Worm (Caenorhabditis elegans) whole organism, mixed stage, embryonic: Measurements from ENCODE around the gene K09E4.3.

Experiments
- blmp-1 ChIP-seq: fragments of 150-350 bp; optimal IDR thresholded peaks from 2 replicates; lab custom pipeline; 2014; ENCODE audit warnings: missing biosample characterization, missing genetic modification characterization
- elt-1 ChIP-seq: sonication (generic microtip); optimal IDR thresholded peaks from 2 replicates; lab custom pipeline; 2017; ENCODE audit warnings: missing genetic modification characterization, mild to moderate bottlenecking, missing compliant biosample characterization, antibody characterized with exemption, moderate library complexity, borderline replicate concordance; ENCODE audit not compliant: insufficient read depth
- lsy-2 ChIP-seq: fragments of 150-350 bp; optimal IDR thresholded peaks from 2 replicates; lab custom pipeline; 2014; ENCODE audit warnings: missing biosample characterization, missing genetic modification characterization
- mls-2 ChIP-seq: sonication (generic microtip); optimal IDR thresholded peaks from 2 replicates; lab custom pipeline; 2016; ENCODE audit warnings: mild to moderate bottlenecking, missing genetic modification characterization, moderate library complexity, missing compliant biosample characterization
- nhr-2 ChIP-seq: fragments of 150-350 bp; optimal IDR thresholded peaks from 2 replicates; lab custom pipeline; 2014; ENCODE audit warnings: missing biosample characterization, missing genetic modification characterization
- snpc-4 ChIP-seq: fragments of 150-350 bp; optimal IDR thresholded peaks from 2 replicates; lab custom pipeline; 2014; ENCODE audit warnings: missing biosample characterization, missing genetic modification characterization
- unc-39 ChIP-seq: fragments of 150-350 bp; optimal IDR thresholded peaks from 2 replicates; lab custom pipeline; 2014; ENCODE audit warnings: missing biosample characterization, missing genetic modification characterization
- unc-62 ChIP-seq: fragments of 150-350 bp; optimal IDR thresholded peaks from 2 replicates; lab custom pipeline; 2014; ENCODE audit warnings: missing biosample characterization, missing genetic modification reagents, missing genetic modification characterization
- ztf-11 ChIP-seq: fragments of 150-350 bp; optimal IDR thresholded peaks from 2 replicates; lab custom pipeline; 2014; ENCODE audit warnings: missing biosample characterization, missing genetic modification characterization

DNA sequence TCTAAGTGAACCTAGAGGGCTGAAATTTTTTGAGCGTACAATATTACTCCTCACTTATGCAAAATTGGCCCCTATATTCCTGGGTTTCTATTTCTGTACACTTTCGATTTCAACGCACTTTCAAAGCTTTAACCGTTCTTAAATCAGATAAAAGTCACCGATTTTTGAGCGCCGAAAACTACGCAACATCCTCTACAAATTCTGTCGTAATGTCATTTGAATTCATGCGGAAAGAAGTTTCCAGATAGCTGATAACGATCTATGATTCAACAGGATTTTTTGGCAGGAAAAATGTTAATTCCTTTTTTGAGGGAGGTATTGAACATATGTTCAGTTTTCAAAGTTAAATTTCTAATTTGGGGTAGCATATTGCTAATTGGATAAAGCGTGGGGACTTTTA lies 13.9 kb downstream of the K09E4.3 start:
- TF ChIP-seq blmp-1 (tag; lab: Kevin White, UChicago) (no peak), lsy-2 (no peak), unc-39 (tag; lab: Kevin White, UChicago) (no peak), elt-1 (no peak), mls-2 (tag; lab: Kevin White, UChicago) (no peak), snpc-4 (tag; lab: Kevin White, UChicago) (no peak), unc-62 (no peak), nhr-2 (tag; lab: Kevin White, UChicago) (no peak), ztf-11 (tag; lab: Kevin White, UChicago) (no peak)
